Worm (Caenorhabditis elegans) whole organism, L4/young adult: ENCODE measurements around the gene K07D4.6.

Experiments used
- W03F9.2 ChIP-seq: fragments of 150-350 bp; optimal IDR thresholded peaks from 2 replicates; lab custom pipeline; 2014; ENCODE audit warnings: missing biosample characterization, missing genetic modification characterization
- dao-5 ChIP-seq: sonication (generic microtip); optimal IDR thresholded peaks from 2 replicates; lab custom pipeline; 2016; ENCODE audit warnings: missing genotype, missing genetic modification characterization, moderate library complexity, missing compliant biosample characterization
- him-1 ChIP-seq: sonication (generic microtip); optimal IDR thresholded peaks from 2 replicates; lab custom pipeline; 2016; ENCODE audit warnings: missing genotype, missing genetic modification reagents, missing genetic modification characterization, missing compliant biosample characterization

K07D4.6 gene

ce11 chrII:3980373-3980772, 38.1 kb downstream of the K07D4.6 start:
- TF ChIP-seq him-1 (tag; lab: Kevin White, UChicago) (no peak), W03F9.2 (no peak), dao-5 (tag; lab: Kevin White, UChicago) (no peak)

ce11 chrII:3978198-3978597, 40.3 kb downstream of the K07D4.6 start:
- no peak for TF ChIP-seq him-1 (tag; lab: Kevin White, UChicago)
- TF ChIP-seq dao-5 (tag; lab: Kevin White, UChicago) = no peak
- no peak for TF ChIP-seq W03F9.2

- TF ChIP-seq dao-5 (tag; lab: Kevin White, UChicago) (no peak), him-1 (tag; lab: Kevin White, UChicago) (no peak), W03F9.2 (no peak)
Observed at ce11 chrII:3975942-3976341, 42.6 kb downstream of the K07D4.6 start, which contains the start of gene dos-2. Gene dos-2 (plus strand): TSS chrII:3976242.

- no peak for TF ChIP-seq him-1 (tag; lab: Kevin White, UChicago)
- no peak for TF ChIP-seq W03F9.2
- TF ChIP-seq dao-5 (tag; lab: Kevin White, UChicago) = no peak
Observed at ce11 chrII:3974953-3975352, 43.6 kb downstream of the K07D4.6 start, which contains the start of gene cank-26. Gene cank-26 (minus strand): TSS chrII:3975065.

- no peak for TF ChIP-seq dao-5 (tag; lab: Kevin White, UChicago)
- TF ChIP-seq him-1 (tag; lab: Kevin White, UChicago) = no peak
- TF ChIP-seq W03F9.2 = no peak
Observed at ce11 chrII:3972153-3972552, 46.4 kb downstream of the K07D4.6 start, which contains the start of gene K10G6.9. Gene K10G6.9 (plus strand): TSS chrII:3972262.

- TF ChIP-seq W03F9.2 = no peak
- no peak for TF ChIP-seq him-1 (tag; lab: Kevin White, UChicago)
- no peak for TF ChIP-seq dao-5 (tag; lab: Kevin White, UChicago)
Observed at ce11 chrII:3968808-3969207, 49.7 kb downstream of the K07D4.6 start.

ce11 chrII:3968070-3968469, 50.4 kb downstream of the K07D4.6 start:
- TF ChIP-seq W03F9.2 (no peak), dao-5 (tag; lab: Kevin White, UChicago) (no peak), him-1 (tag; lab: Kevin White, UChicago) (no peak)

- no peak for TF ChIP-seq dao-5 (tag; lab: Kevin White, UChicago)
- TF ChIP-seq W03F9.2 = no peak
- no peak for TF ChIP-seq him-1 (tag; lab: Kevin White, UChicago)
Observed at ce11 chrII:3967061-3967460, 51.5 kb downstream of the K07D4.6 start.
